Fruit fly (Drosophila melanogaster): ENCODE data around the gene CG33722.

CG33722 gene

DNA sequence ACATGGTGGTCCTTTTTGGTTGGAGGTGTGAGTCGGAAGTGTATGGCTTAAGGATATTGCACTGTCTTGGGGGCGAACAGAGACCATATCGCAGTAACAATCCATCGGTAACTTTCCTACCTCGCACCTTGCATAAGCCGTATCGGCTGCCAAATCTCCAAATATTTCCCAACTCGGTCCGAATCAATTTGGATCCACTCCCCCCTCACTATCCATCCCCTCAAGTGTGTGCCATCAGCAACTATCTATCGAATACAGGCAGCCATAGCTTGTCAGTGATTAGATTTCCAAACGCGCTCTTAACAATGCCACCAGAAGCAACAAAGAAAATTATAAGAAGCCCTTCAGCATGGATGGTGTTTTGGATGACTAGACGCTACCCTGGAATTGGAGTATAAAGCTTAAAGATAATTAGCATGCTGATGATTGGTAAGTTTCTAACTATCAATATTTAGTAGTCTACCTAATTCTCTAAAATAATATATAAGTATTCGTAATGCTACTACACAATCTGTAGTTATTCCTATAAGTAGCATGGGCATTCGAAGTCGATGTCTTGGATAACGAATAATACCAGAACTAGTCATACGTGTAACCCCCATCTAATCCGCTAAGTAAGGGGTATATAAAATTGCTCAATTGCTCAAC lies 37.1 kb upstream of the CG33722 start (continued):
- peak; percentile 50 for TF ChIP-seq CG31441 (GFP tag; IDR thresholded peaks at IDR 0.05)
- peak; percentile 10 for TF ChIP-seq Vsx1 (GFP tag; optimal IDR thresholded peaks at IDR 0.05)
- TF ChIP-seq dm (GFP tag; optimal IDR thresholded peaks at IDR 0.05), result no peak
- TF ChIP-seq Sox102F (GFP tag; optimal IDR thresholded peaks at IDR 0.05), result peak; percentile 66
- peak; percentile 32 for TF ChIP-seq chn (GFP tag; optimal IDR thresholded peaks at IDR 0.05)
- TF ChIP-seq fd102C (GFP tag; optimal IDR thresholded peaks at IDR 0.05), result no peak
- peak; percentile 38 for TF ChIP-seq zfh2 (GFP tag; optimal IDR thresholded peaks at IDR 0.05)
- TF ChIP-seq CG11247 (GFP tag; IDR thresholded peaks at IDR 0.05), result peak; percentile 31; the same call in 1 of the 2 replicates
- TF ChIP-seq YL-1 (GFP tag; optimal IDR thresholded peaks at IDR 0.05), result no peak
- peak; percentile 52; the same call in 1 of the 2 replicates for TF ChIP-seq sisA (GFP tag; IDR thresholded peaks at IDR 0.05)
- TF ChIP-seq sug (tag; optimal IDR thresholded peaks at IDR 0.05), result peak; percentile 71
- TF ChIP-seq hth (optimal IDR thresholded peaks at IDR 0.05), result no peak
- no peak for TF ChIP-seq CG43689 (GFP tag; IDR thresholded peaks at IDR 0.05)
- TF ChIP-seq CG11695 (GFP tag; IDR thresholded peaks at IDR 0.05), result peak; percentile 65
- no peak for TF ChIP-seq her (GFP tag; optimal IDR thresholded peaks at IDR 0.05)
- peak; percentile 15; the same call in 1 of the 2 replicates for TF ChIP-seq E2f2 (GFP tag; IDR thresholded peaks at IDR 0.05)
- peak; percentile 73 for TF ChIP-seq Ptx1 (GFP tag; IDR thresholded peaks at IDR 0.05)
- TF ChIP-seq D19A (tag; optimal IDR thresholded peaks at IDR 0.05), result peak; percentile 47
- TF ChIP-seq sens-2 (GFP tag; IDR thresholded peaks at IDR 0.05), result no peak
- TF ChIP-seq CG17328 (GFP tag; IDR thresholded peaks at IDR 0.05), result peak; percentile 33; the same call in 1 of the 2 replicates
- peak; percentile 77 for TF ChIP-seq CG11504 (tag; optimal IDR thresholded peaks at IDR 0.05)
- TF ChIP-seq pita (GFP tag; optimal IDR thresholded peaks at IDR 0.05), result no peak
- TF ChIP-seq az2 (GFP tag; optimal IDR thresholded peaks at IDR 0.05), result peak; percentile 33
- no peak for TF ChIP-seq psq (GFP tag; optimal IDR thresholded peaks at IDR 0.05)
- no peak for TF ChIP-seq Dp (GFP tag; optimal IDR thresholded peaks at IDR 0.05)
- TF ChIP-seq TFAM (GFP tag; optimal IDR thresholded peaks at IDR 0.05), result no peak
- TF ChIP-seq MTF-1 (GFP tag; optimal IDR thresholded peaks at IDR 0.05; ENCODE audit: borderline replicate concordance), result no peak
- peak; percentile 24; the same call in 1 of the 3 replicates for TF ChIP-seq B-H1 (GFP tag; IDR thresholded peaks at IDR 0.05)
- peak; percentile 16; the same call in 1 of the 2 replicates for TF ChIP-seq vvl (GFP tag; IDR thresholded peaks at IDR 0.05)
- no peak for TF ChIP-seq amos (GFP tag; IDR thresholded peaks at IDR 0.05; ENCODE audit: partially characterized antibody)
- TF ChIP-seq CG13894 (tag; optimal IDR thresholded peaks at IDR 0.05), result no peak
- TF ChIP-seq CG42726 (GFP tag; IDR thresholded peaks at IDR 0.05; ENCODE audit: partially characterized antibody), result no peak
- peak; percentile 49 for TF ChIP-seq Aef1 (GFP tag; IDR thresholded peaks at IDR 0.05)
- peak; percentile 50 for TF ChIP-seq mam (GFP tag; optimal IDR thresholded peaks at IDR 0.05)
- 0 out of 2 replicates have a peak, but pooled peaks have one; percentile 38 for TF ChIP-seq CG11085 (GFP tag; IDR thresholded peaks at IDR 0.05)
- TF ChIP-seq Trl (optimal IDR thresholded peaks at IDR 0.05), result no peak
- no peak for TF ChIP-seq Trl (GFP tag; optimal IDR thresholded peaks at IDR 0.05)
- TF ChIP-seq CG12155 (GFP tag; optimal IDR thresholded peaks at IDR 0.05), result peak; percentile 50
- TF ChIP-seq CG9727 (GFP tag; optimal IDR thresholded peaks at IDR 0.05), result peak; percentile 40
- peak; percentile 22 for TF ChIP-seq HmgZ (tag; optimal IDR thresholded peaks at IDR 0.05)
- peak; percentile 24 for TF ChIP-seq CG10267 (tag; optimal IDR thresholded peaks at IDR 0.05)
- peak; percentile 53; the same call in 1 of the 2 replicates for TF ChIP-seq esg (GFP tag; conservative IDR thresholded peaks at IDR 0.05)
- TF ChIP-seq tx (GFP tag; optimal IDR thresholded peaks at IDR 0.05), result no peak
- peak; percentile 37 for TF ChIP-seq Dip3 (GFP tag; optimal IDR thresholded peaks at IDR 0.05)
- TF ChIP-seq Atf6 (GFP tag; IDR thresholded peaks at IDR 0.05), result peak; percentile 57; the same call in 1 of the 2 replicates
- TF ChIP-seq Eip74EF (GFP tag; optimal IDR thresholded peaks at IDR 0.05), result peak in 1 of 2 experiments; percentile 29
- peak; percentile 46 for TF ChIP-seq pho (GFP tag; optimal IDR thresholded peaks at IDR 0.05)
- no peak for TF ChIP-seq Atf-2 (GFP tag; optimal IDR thresholded peaks at IDR 0.05)
- no peak for TF ChIP-seq CG14965 (GFP tag; optimal IDR thresholded peaks at IDR 0.05; ENCODE audit: borderline replicate concordance)
- peak; percentile 43 for TF ChIP-seq CG10274 (GFP tag; optimal IDR thresholded peaks at IDR 0.05)
